Worm (Caenorhabditis elegans): Measurements from ENCODE around the gene C15H7.3.

C15H7.3 gene

DNA sequence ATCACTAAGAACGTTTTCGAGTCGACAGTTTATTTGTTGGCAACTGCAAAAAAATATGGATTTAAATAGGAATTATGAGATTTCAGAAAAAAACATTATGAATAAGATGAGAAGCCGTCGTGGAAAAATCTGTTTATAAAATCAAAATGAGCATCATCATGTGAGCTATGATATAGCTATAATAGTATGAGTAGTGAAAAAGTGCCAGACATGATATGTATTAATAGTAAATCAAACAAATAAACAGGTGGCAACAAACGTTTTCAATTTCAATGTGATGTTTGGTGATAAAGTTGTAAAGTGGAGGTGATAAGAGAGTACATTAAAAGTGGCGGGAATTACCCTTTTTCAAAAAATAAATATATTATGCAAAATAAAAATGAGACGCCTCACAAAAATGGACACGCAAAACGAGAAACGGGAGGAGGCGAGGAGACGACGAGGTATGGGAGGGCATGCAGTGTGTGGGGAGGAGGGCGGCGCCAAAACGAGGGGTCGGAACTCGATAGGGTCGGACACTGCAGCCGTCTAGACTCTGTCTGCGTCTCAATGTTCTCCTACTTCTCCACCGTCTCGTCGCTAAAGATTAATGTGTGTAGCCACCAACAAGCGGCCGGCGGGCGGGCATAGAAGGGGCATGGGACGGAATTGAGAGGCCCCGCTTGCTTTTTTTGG lies 16.0 kb upstream of the C15H7.3 start, which contains the start of gene C07A9.9:
C07A9.9 (minus strand) TSS at position 51 of the 675 bp plus-strand sequence.
- no peak for TF ChIP-seq nhr-84 (tag; optimal IDR thresholded peaks at IDR 0.05)
- peak; percentile 69 for TF ChIP-seq nhr-77 (tag; optimal IDR thresholded peaks at IDR 0.05)
- peak; percentile 79 for TF ChIP-seq nhr-20 (tag; optimal IDR thresholded peaks at IDR 0.05)
- peak; percentile 86 for TF ChIP-seq nhr-85 (tag)
- no peak for TF ChIP-seq nhr-11 (tag; optimal IDR thresholded peaks at IDR 0.05)
- no peak for TF ChIP-seq unc-130 (tag; optimal IDR thresholded peaks at IDR 0.05)
- peak; percentile 45 for TF ChIP-seq C04F5.9 (tag; optimal IDR thresholded peaks at IDR 0.05)
- TF ChIP-seq ceh-88 (GFP tag; IDR thresholded peaks at IDR 0.05): no peak
- peak; percentile 64 for TF ChIP-seq jun-1 (tag; optimal IDR thresholded peaks at IDR 0.05)
- peak; percentile 44 for TF ChIP-seq isw-1 (GFP tag; IDR thresholded peaks at IDR 0.05)
- peak; percentile 50 for TF ChIP-seq irx-1 (tag; optimal IDR thresholded peaks at IDR 0.05)
- TF ChIP-seq lin-35 (GFP tag; optimal IDR thresholded peaks at IDR 0.05): peak; percentile 53 to 56
- peak; percentile 44 to 61 for TF ChIP-seq efl-1 (optimal IDR thresholded peaks at IDR 0.05)
- TF ChIP-seq efl-1 (GFP tag; optimal IDR thresholded peaks at IDR 0.05 in 1 of 2): peak; percentile 24 to 93
- TF ChIP-seq snpc-4 (tag; optimal IDR thresholded peaks at IDR 0.05): peak; percentile 64
- peak; percentile 57 for TF ChIP-seq rnt-1 (tag; optimal IDR thresholded peaks at IDR 0.05)
- no peak for TF ChIP-seq skn-1 (tag; optimal IDR thresholded peaks at IDR 0.05)
- peak; percentile 26 for TF ChIP-seq fkh-10 (GFP tag; optimal IDR thresholded peaks at IDR 0.05)
- TF ChIP-seq pag-3 (tag; optimal IDR thresholded peaks at IDR 0.05; ENCODE audit: borderline replicate concordance, insufficient read depth): no peak
- TF ChIP-seq tlp-1 (tag; optimal IDR thresholded peaks at IDR 0.05): no peak
- TF ChIP-seq nhr-90 (tag; optimal IDR thresholded peaks at IDR 0.05; ENCODE audit: poor library complexity): peak; percentile 51
- TF ChIP-seq nhr-237 (tag; optimal IDR thresholded peaks at IDR 0.05): no peak
- TF ChIP-seq C34B4.2 (tag; optimal IDR thresholded peaks at IDR 0.05): no peak
- no peak for TF ChIP-seq zag-1 (tag; optimal IDR thresholded peaks at IDR 0.05)
- TF ChIP-seq aly-2 (tag; optimal IDR thresholded peaks at IDR 0.05): no peak
- peak in 2 of 3 experiments; percentile 13 to 51 for TF ChIP-seq dpl-1 (GFP tag; optimal IDR thresholded peaks at IDR 0.05)
- peak; percentile 84 for TF ChIP-seq fkh-8 (tag; optimal IDR thresholded peaks at IDR 0.05)
- TF ChIP-seq ceh-63 (GFP tag; optimal IDR thresholded peaks at IDR 0.05): no peak
- peak; percentile 36 to 61 for TF ChIP-seq mdl-1 (tag; optimal IDR thresholded peaks at IDR 0.05)
- peak; percentile 44 to 67 for TF ChIP-seq lsy-2 (tag; optimal IDR thresholded peaks at IDR 0.05)
- TF ChIP-seq fos-1 (tag; optimal IDR thresholded peaks at IDR 0.05): peak; percentile 57
- peak; percentile 6 to 84 (median 31) for TF ChIP-seq ceh-82 (tag; optimal IDR thresholded peaks at IDR 0.05)
- no peak for TF ChIP-seq ets-5 (GFP tag; IDR thresholded peaks at IDR 0.05)
- peak; percentile 56 for TF ChIP-seq ztf-4 (tag; optimal IDR thresholded peaks at IDR 0.05)
- no peak for TF ChIP-seq unc-62 (GFP tag; optimal IDR thresholded peaks at IDR 0.05)
- TF ChIP-seq pax-3 (tag; optimal IDR thresholded peaks at IDR 0.05): no peak
- TF ChIP-seq ama-1 (optimal IDR thresholded peaks at IDR 0.05): no peak
- TF ChIP-seq Y116A8C.19 (tag; optimal IDR thresholded peaks at IDR 0.05; ENCODE audit: borderline replicate concordance): no peak
- TF ChIP-seq nhr-76 (tag; optimal IDR thresholded peaks at IDR 0.05): no peak
- peak; percentile 67 for TF ChIP-seq swsn-7 (tag; optimal IDR thresholded peaks at IDR 0.05)
- TF ChIP-seq lin-15B (tag; optimal IDR thresholded peaks at IDR 0.05): no peak
- peak; percentile 6 for TF ChIP-seq efl-3 (GFP tag; optimal IDR thresholded peaks at IDR 0.05)
- peak in 1 of 2 experiments; percentile 50 for TF ChIP-seq ztf-11 (tag; optimal IDR thresholded peaks at IDR 0.05)
- peak; percentile 31 for TF ChIP-seq mep-1 (tag; optimal IDR thresholded peaks at IDR 0.05)
- TF ChIP-seq dsc-1 (tag; optimal IDR thresholded peaks at IDR 0.05): peak; percentile 53
- peak; percentile 15 for TF ChIP-seq lir-3 (tag; optimal IDR thresholded peaks at IDR 0.05; ENCODE audit: poor library complexity)
- TF ChIP-seq unc-86 (tag; optimal IDR thresholded peaks at IDR 0.05): peak; percentile 75
- TF ChIP-seq sup-37 (GFP tag; optimal IDR thresholded peaks at IDR 0.05): no peak
- TF ChIP-seq pqm-1 (tag; optimal IDR thresholded peaks at IDR 0.05): no peak
- TF ChIP-seq egl-13 (tag; optimal IDR thresholded peaks at IDR 0.05): peak; percentile 60
- TF ChIP-seq mab-9 (GFP tag; IDR thresholded peaks at IDR 0.05): peak; percentile 51; the same call in 1 of the 2 replicates
- no peak for TF ChIP-seq unc-98 (GFP tag; IDR thresholded peaks at IDR 0.05)
- no peak for TF ChIP-seq nhr-12 (tag; optimal IDR thresholded peaks at IDR 0.05)

Measured in whole organism, L1 larva.